Fruit fly (Drosophila melanogaster): ENCODE results near the gene cutlet.

Gene cutlet

DNA sequence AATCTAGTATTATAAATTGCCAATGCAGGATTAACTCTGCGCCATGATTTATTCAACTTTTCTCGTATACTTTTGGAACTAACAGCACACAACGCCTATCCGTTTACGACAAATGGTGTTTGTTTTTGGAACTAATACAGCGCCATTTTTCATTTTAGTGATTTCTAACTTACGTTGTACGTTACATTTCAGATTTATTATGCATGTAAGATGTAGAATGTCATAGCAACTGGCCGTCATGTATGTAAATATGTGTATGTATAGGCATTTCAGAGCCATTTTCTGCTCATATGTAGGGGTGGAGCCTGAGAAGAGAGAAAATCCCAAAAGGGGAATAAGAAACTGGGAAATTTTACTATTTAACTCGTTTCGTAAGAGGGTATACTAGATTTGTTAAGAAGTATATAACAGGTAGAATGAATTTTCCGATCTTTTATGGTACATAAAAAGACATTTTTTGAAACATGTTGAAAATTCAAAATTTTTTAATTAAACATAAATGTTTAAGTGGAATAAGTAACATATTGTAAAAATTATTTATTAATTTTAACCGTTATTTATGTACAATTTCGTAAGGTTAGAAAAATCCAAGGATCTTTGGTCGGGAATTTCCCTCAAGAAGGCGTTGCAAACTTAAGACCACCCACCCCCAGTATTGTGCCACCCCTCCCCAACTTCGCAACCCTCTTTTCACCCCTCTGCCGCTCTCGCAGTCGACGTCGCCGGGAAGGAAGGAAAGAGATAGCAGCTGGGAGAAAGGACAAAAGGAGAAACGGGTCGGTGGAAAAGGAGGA lies 54.0 kb downstream of the cutlet start (continued):
- TF ChIP-seq oc (tag; optimal IDR thresholded peaks at IDR 0.05) (peak; percentile 38), CG1233 (GFP tag; optimal IDR thresholded peaks at IDR 0.05) (peak; percentile 43), vvl (GFP tag; IDR thresholded peaks at IDR 0.05) (peak; percentile 68), sug (tag; optimal IDR thresholded peaks at IDR 0.05) (peak; percentile 54), CG12219 (GFP tag; optimal IDR thresholded peaks at IDR 0.05) (no peak), MBD-R2 (GFP tag; IDR thresholded peaks at IDR 0.05) (no peak), crol (GFP tag; IDR thresholded peaks at IDR 0.05) (peak; percentile 84), CG10462 (GFP tag; optimal IDR thresholded peaks at IDR 0.05) (no peak), CG13123 (GFP tag; optimal IDR thresholded peaks at IDR 0.05) (no peak), CG4854 (GFP tag; optimal IDR thresholded peaks at IDR 0.05) (peak; percentile 67), NFAT (GFP tag; IDR thresholded peaks at IDR 0.05) (peak; percentile 48; the same call in 1 of the 2 replicates), knrl (GFP tag; IDR thresholded peaks at IDR 0.05; ENCODE audit: partially characterized antibody) (peak; percentile 80), Hmr (GFP tag; optimal IDR thresholded peaks at IDR 0.05) (peak; percentile 64), CrebB (tag; optimal IDR thresholded peaks at IDR 0.05) (no peak), Usf (GFP tag; optimal IDR thresholded peaks at IDR 0.05) (no peak), CG8944 (GFP tag; optimal IDR thresholded peaks at IDR 0.05) (no peak), Bgb (GFP tag; IDR thresholded peaks at IDR 0.05; ENCODE audit: partially characterized antibody) (peak; percentile 89), CG3065 (GFP tag; optimal IDR thresholded peaks at IDR 0.05) (no peak), Gug (GFP tag; IDR thresholded peaks at IDR 0.05) (0 out of 4 replicates have a peak, but pooled peaks have one; percentile 12), Spps (tag; optimal IDR thresholded peaks at IDR 0.05) (no peak), CG18262 (tag; optimal IDR thresholded peaks at IDR 0.05) (peak; percentile 50), kay (GFP tag; optimal IDR thresholded peaks at IDR 0.05) (peak; percentile 54), HLHmδ (GFP tag; optimal IDR thresholded peaks at IDR 0.05) (no peak), grn (GFP tag; optimal IDR thresholded peaks at IDR 0.05) (peak; percentile 1), CG14710 (tag; optimal IDR thresholded peaks at IDR 0.05) (peak; percentile 51), pan (optimal IDR thresholded peaks at IDR 0.05) (no peak), pan (GFP tag; optimal IDR thresholded peaks at IDR 0.05 in 1 of 2, IDR thresholded peaks at IDR 0.05 in 1 of 2) (peak in 1 of 2 experiments; percentile 35), CG11695 (GFP tag; IDR thresholded peaks at IDR 0.05) (peak; percentile 60; the same call in 1 of the 3 replicates), Nf-YA (GFP tag; IDR thresholded peaks at IDR 0.05) (no peak), Poxn (GFP tag; IDR thresholded peaks at IDR 0.05) (no peak), ems (GFP tag; optimal IDR thresholded peaks at IDR 0.05) (no peak), bab2 (GFP tag; optimal IDR thresholded peaks at IDR 0.05) (peak; percentile 66), gt (GFP tag; IDR thresholded peaks at IDR 0.05) (no peak), CG32532 (GFP tag; IDR thresholded peaks at IDR 0.05) (peak; percentile 83), Vsx1 (GFP tag; optimal IDR thresholded peaks at IDR 0.05) (no peak), sqz (GFP tag; optimal IDR thresholded peaks at IDR 0.05) (no peak), B-H2 (GFP tag; optimal IDR thresholded peaks at IDR 0.05) (peak; percentile 75), ATbp (GFP tag; optimal IDR thresholded peaks at IDR 0.05) (no peak), CG1792 (GFP tag; optimal IDR thresholded peaks at IDR 0.05) (peak; percentile 54), Lhr (GFP tag; optimal IDR thresholded peaks at IDR 0.05) (peak; percentile 80), psq (GFP tag; optimal IDR thresholded peaks at IDR 0.05) (no peak), CG12391 (tag; optimal IDR thresholded peaks at IDR 0.05) (peak; percentile 40), Elba2 (GFP tag; optimal IDR thresholded peaks at IDR 0.05) (peak; percentile 34), toy (GFP tag; IDR thresholded peaks at IDR 0.05) (no peak)

All from whole organism, embryonic.